Fruit fly (Drosophila melanogaster) whole organism, embryonic: ENCODE data around the gene Myo31DF.

Experiments
- Bdp1 ChIP-seq: fragments of 200-800 bp; sonication (Bioruptor generic); optimal IDR thresholded peaks from 3 replicates; lab custom pipeline; 2016; ENCODE audit warnings: missing biosample characterization, missing genetic modification characterization
- CG10267 ChIP-seq: fragments of 200-800 bp; sonication (Bioruptor generic); optimal IDR thresholded peaks from 2 replicates; lab custom pipeline; 2018; ENCODE audit warnings: missing biosample characterization, mild to moderate bottlenecking, missing genetic modification characterization, moderate library complexity
- CG10979 ChIP-seq: fragments of 200-800 bp; sonication (Bioruptor generic); optimal IDR thresholded peaks from 2 replicates; lab custom pipeline; 2018; ENCODE audit warnings: missing biosample characterization, mild to moderate bottlenecking, missing genetic modification characterization, moderate library complexity
- CG12071 ChIP-seq: fragments of 200-800 bp; sonication (Bioruptor generic); optimal IDR thresholded peaks from 3 replicates; lab custom pipeline; 2018; ENCODE audit warnings: missing biosample characterization, mild to moderate bottlenecking, missing genetic modification characterization
- CG12219 ChIP-seq: fragments of 200-800 bp; sonication (Bioruptor generic); optimal IDR thresholded peaks from 3 replicates; lab custom pipeline; 2018; ENCODE audit warnings: missing biosample characterization, mild to moderate bottlenecking, missing genetic modification characterization
- CG12299 ChIP-seq: fragments of 200-800 bp; sonication (Bioruptor generic); optimal IDR thresholded peaks from 2 replicates; lab custom pipeline; 2018; ENCODE audit warnings: missing biosample characterization, mild to moderate bottlenecking, missing genetic modification characterization
- CG13894 ChIP-seq: fragments of 200-800 bp; sonication (Bioruptor generic); optimal IDR thresholded peaks from 3 replicates; lab custom pipeline; 2018; ENCODE audit warnings: missing biosample characterization, mild to moderate bottlenecking, missing genetic modification characterization, moderate library complexity
- CG15011 ChIP-seq: fragments of 200-800 bp; sonication (Bioruptor generic); optimal IDR thresholded peaks from 3 replicates; lab custom pipeline; 2018; ENCODE audit warnings: missing biosample characterization, mild to moderate bottlenecking, missing genetic modification characterization
- CG15073 ChIP-seq: fragments of 200-800 bp; sonication (Bioruptor generic); optimal IDR thresholded peaks from 2 replicates; lab custom pipeline; 2016; ENCODE audit warnings: missing biosample characterization, missing genetic modification characterization
- CG17385 ChIP-seq: fragments of 200-800 bp; sonication (Bioruptor generic); optimal IDR thresholded peaks from 3 replicates; lab custom pipeline; 2018; ENCODE audit warnings: missing biosample characterization, mild to moderate bottlenecking, missing genetic modification characterization
- CG1792 ChIP-seq: fragments of 200-800 bp; sonication (Bioruptor generic); optimal IDR thresholded peaks from 2 replicates; lab custom pipeline; 2016; ENCODE audit warnings: missing biosample characterization, missing genetic modification characterization
- CG18476 ChIP-seq: fragments of 200-800 bp; sonication (Bioruptor generic); optimal IDR thresholded peaks from 2 replicates; lab custom pipeline; 2016; ENCODE audit warnings: missing biosample characterization, mild to moderate bottlenecking, missing genetic modification characterization
- CG18599 ChIP-seq: fragments of 200-800 bp; sonication (Bioruptor generic); optimal IDR thresholded peaks from 3 replicates; lab custom pipeline; 2017; ENCODE audit warnings: missing biosample characterization, missing genetic modification characterization, mild to moderate bottlenecking, moderate library complexity, missing genetic modification reagents
- CG2889 ChIP-seq: fragments of 200-800 bp; sonication (Bioruptor generic); IDR thresholded peaks from 3 replicates; pipeline ENCODE4 v1.3.6; 2022; ENCODE audit warnings: missing biosample characterization, missing genetic modification characterization
- CG31224 ChIP-seq: fragments of 200-800 bp; sonication (Bioruptor generic); IDR thresholded peaks from 2 replicates; pipeline ENCODE4 v1.3.6; 2022; ENCODE audit warnings: missing biosample characterization, missing genetic modification characterization
- CG31441 ChIP-seq: fragments of 200-800 bp; sonication (Bioruptor generic); IDR thresholded peaks from 2 replicates; pipeline ENCODE4 v1.3.6; 2022; ENCODE audit warnings: missing biosample characterization, missing genetic modification characterization
- CG3163 ChIP-seq: fragments of 200-800 bp; sonication (Bioruptor generic); optimal IDR thresholded peaks from 3 replicates; lab custom pipeline; 2016; ENCODE audit warnings: missing biosample characterization, missing genetic modification characterization
- CG6683 ChIP-seq: fragments of 200-800 bp; sonication (Bioruptor generic); optimal IDR thresholded peaks from 2 replicates; lab custom pipeline; 2017; ENCODE audit warnings: missing biosample characterization, mild to moderate bottlenecking, missing genetic modification characterization, missing genetic modification reagents
- CG8281 ChIP-seq: fragments of 200-800 bp; sonication (Bioruptor generic); optimal IDR thresholded peaks from 2 replicates; lab custom pipeline; 2018; ENCODE audit warnings: missing biosample characterization, mild to moderate bottlenecking, missing genetic modification characterization, moderate library complexity
- CG8359 ChIP-seq: fragments of 200-800 bp; sonication (Bioruptor generic); optimal IDR thresholded peaks from 2 replicates; lab custom pipeline; 2017; ENCODE audit warnings: missing biosample characterization, mild to moderate bottlenecking, missing genetic modification characterization, borderline replicate concordance
- CG9609 ChIP-seq: fragments of 200-800 bp; sonication (Bioruptor generic); optimal IDR thresholded peaks from 3 replicates; lab custom pipeline; 2016; ENCODE audit warnings: missing biosample characterization, missing genetic modification characterization
- CG9727 ChIP-seq: fragments of 200-800 bp; sonication (Bioruptor generic); optimal IDR thresholded peaks from 3 replicates; lab custom pipeline; 2017; ENCODE audit warnings: missing biosample characterization, mild to moderate bottlenecking, missing genetic modification characterization
- CG9797 ChIP-seq: fragments of 200-800 bp; sonication (Bioruptor generic); optimal IDR thresholded peaks from 3 replicates; lab custom pipeline; 2018; ENCODE audit warnings: missing biosample characterization, mild to moderate bottlenecking, missing genetic modification characterization
- Camta ChIP-seq: fragments of 200-800 bp; sonication (Bioruptor generic); optimal IDR thresholded peaks from 2 replicates; lab custom pipeline; 2016; ENCODE audit warnings: missing biosample characterization, missing genetic modification characterization
- D19A ChIP-seq: fragments of 200-800 bp; optimal IDR thresholded peaks from 3 replicates; lab custom pipeline; 2019; ENCODE audit warnings: missing biosample characterization, mild to moderate bottlenecking, missing genetic modification characterization, moderate library complexity
- Deaf1 ChIP-seq: fragments of 200-800 bp; optimal IDR thresholded peaks from 3 replicates; lab custom pipeline; 2019; ENCODE audit warnings: missing biosample characterization, mild to moderate bottlenecking, missing genetic modification characterization, moderate library complexity
- GATAe ChIP-seq: fragments of 200-800 bp; sonication (Bioruptor generic); conservative IDR thresholded peaks from 2 replicates; pipeline ENCODE4 v1.3.6; 2022; ENCODE audit warnings: missing biosample characterization, missing genetic modification characterization
- Hmr ChIP-seq: fragments of 200-800 bp; sonication (Bioruptor generic); optimal IDR thresholded peaks from 3 replicates; lab custom pipeline; 2017; ENCODE audit warnings: mild to moderate bottlenecking, missing biosample characterization, missing genetic modification reagents, missing genetic modification characterization
- Hr3 ChIP-seq: fragments of 200-800 bp; sonication (Bioruptor generic); optimal IDR thresholded peaks from 3 replicates; lab custom pipeline; 2016; ENCODE audit warnings: missing biosample characterization, missing genetic modification characterization
- MTF-1 ChIP-seq: fragments of 200-800 bp; sonication (Bioruptor generic); optimal IDR thresholded peaks from 2 replicates; lab custom pipeline; 2018; ENCODE audit warnings: missing biosample characterization, mild to moderate bottlenecking, missing genetic modification characterization, borderline replicate concordance
- Myb ChIP-seq: fragments of 200-800 bp; sonication (Bioruptor generic); optimal IDR thresholded peaks from 2 replicates; lab custom pipeline; 2016; ENCODE audit warnings: missing biosample characterization, missing genetic modification characterization
- Taf1 ChIP-seq: fragments of 200-800 bp; sonication (Bioruptor generic); IDR thresholded peaks from 2 replicates; pipeline ENCODE4 v1.3.6; 2022; ENCODE audit warnings: missing biosample characterization, missing genetic modification characterization
- bab2 ChIP-seq: fragments of 200-800 bp; sonication (Bioruptor generic); optimal IDR thresholded peaks from 2 replicates; lab custom pipeline; 2016; ENCODE audit warnings: missing biosample characterization, missing genetic modification characterization
- dm ChIP-seq: fragments of 200-800 bp; sonication (Bioruptor generic); optimal IDR thresholded peaks from 3 replicates; lab custom pipeline; 2016; ENCODE audit warnings: missing biosample characterization, missing genetic modification characterization
- ewg ChIP-seq: fragments of 200-800 bp; sonication (Bioruptor generic); optimal IDR thresholded peaks from 3 replicates; lab custom pipeline; 2017; ENCODE audit warnings: mild to moderate bottlenecking, missing biosample characterization, missing genetic modification reagents, missing genetic modification characterization
- fu2 ChIP-seq: fragments of 200-800 bp; sonication (Bioruptor generic); optimal IDR thresholded peaks from 2 replicates; lab custom pipeline; 2016; ENCODE audit warnings: missing biosample characterization, missing genetic modification characterization
- gcm ChIP-seq: fragments of 200-800 bp; sonication (Bioruptor generic); optimal IDR thresholded peaks from 2 replicates; lab custom pipeline; 2019; ENCODE audit warnings: missing biosample characterization, mild to moderate bottlenecking, missing genetic modification characterization, moderate library complexity
- gfzf ChIP-seq: fragments of 200-800 bp; sonication (Bioruptor generic); optimal IDR thresholded peaks from 2 replicates; lab custom pipeline; 2016; ENCODE audit warnings: missing biosample characterization, mild to moderate bottlenecking, missing genetic modification characterization, moderate library complexity
- grn ChIP-seq: fragments of 200-800 bp; sonication (Bioruptor generic); optimal IDR thresholded peaks from 3 replicates; lab custom pipeline; 2017; ENCODE audit warnings: missing biosample characterization, missing genetic modification characterization
- hkb ChIP-seq, 2 experiments: fragments of 200-800 bp in 1 of 2; fragments of >200 bp in 1 of 2; sonication (Bioruptor generic) in 1 of 2; IDR thresholded peaks in 1 of 2; optimal IDR thresholded peaks in 1 of 2; 2 replicates each; pipeline versions ENCODE4 v1.3.6 to Lab custom; 2017 to 2022; ENCODE audit warnings: missing biosample characterization in 1 of 2, missing genetic modification characterization in 1 of 2
- pan ChIP-seq, 4 experiments: fragments of >200 bp in 3 of 4; fragments of 200-800 bp in 1 of 4; sonication (Bioruptor generic) in 1 of 4; optimal IDR thresholded peaks in 3 of 4; IDR thresholded peaks in 1 of 4; 2 replicates each; pipeline versions ENCODE4 v1.3.6 to Lab custom; 2017 to 2022; ENCODE audit warnings: missing biosample characterization in 2 of 4, missing genetic modification characterization in 2 of 4, mixed read lengths in 1 of 4
- phol ChIP-seq: fragments of 200-800 bp; sonication (Bioruptor generic); optimal IDR thresholded peaks from 3 replicates; lab custom pipeline; 2018; ENCODE audit warnings: missing biosample characterization, mild to moderate bottlenecking, missing genetic modification characterization, moderate library complexity
- row ChIP-seq: fragments of 200-800 bp; sonication (Bioruptor generic); IDR thresholded peaks from 3 replicates; pipeline ENCODE4 v1.3.6; 2022; ENCODE audit warnings: missing biosample characterization, missing genetic modification characterization
- slp2 ChIP-seq: fragments of 200-800 bp; sonication (Bioruptor generic); optimal IDR thresholded peaks from 2 replicates; lab custom pipeline; 2016; ENCODE audit warnings: missing biosample characterization, missing genetic modification characterization
- so ChIP-seq: fragments of 200-800 bp; sonication (Bioruptor generic); IDR thresholded peaks from 3 replicates; pipeline ENCODE4 v1.3.6; 2022; ENCODE audit warnings: missing biosample characterization, missing genetic modification characterization
- sug ChIP-seq: fragments of 200-800 bp; optimal IDR thresholded peaks from 2 replicates; lab custom pipeline; 2019; ENCODE audit warnings: missing biosample characterization, mild to moderate bottlenecking, missing genetic modification characterization, moderate library complexity
- toy ChIP-seq: fragments of 200-800 bp; sonication (Bioruptor generic); IDR thresholded peaks from 2 replicates; pipeline ENCODE4 v1.3.6; 2022; ENCODE audit warnings: missing biosample characterization, missing genetic modification characterization
- twi ChIP-seq: fragments of 200-800 bp; optimal IDR thresholded peaks from 2 replicates; lab custom pipeline; 2019; ENCODE audit warnings: missing biosample characterization, mild to moderate bottlenecking, missing genetic modification characterization, moderate library complexity
- wek ChIP-seq: fragments of 200-800 bp; sonication (Bioruptor generic); optimal IDR thresholded peaks from 3 replicates; lab custom pipeline; 2018; ENCODE audit warnings: missing biosample characterization, mild to moderate bottlenecking, missing genetic modification characterization, moderate library complexity

Gene Myo31DF

DNA sequence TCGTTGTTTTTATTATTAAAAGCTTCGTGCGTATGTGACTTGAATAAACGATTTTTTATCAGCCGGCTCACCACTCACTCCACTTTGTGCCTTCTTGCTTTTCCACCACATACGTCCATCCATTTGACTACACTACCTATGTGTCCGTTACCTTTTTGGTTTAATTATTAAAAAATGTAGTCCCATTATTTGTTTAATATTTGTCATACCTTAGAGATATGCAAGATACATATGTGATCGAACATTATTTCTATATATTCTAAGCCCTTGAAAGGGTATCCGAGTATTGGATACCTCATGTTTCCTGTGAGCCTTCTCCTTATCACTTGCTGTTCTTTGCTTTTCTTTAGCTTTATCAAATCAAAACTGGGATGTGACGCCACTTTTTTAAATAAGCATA, 12.6 kb upstream of the Myo31DF start (continued):
- TF ChIP-seq bab2 (peak; percentile 27), CG2889 (GFP tag; lab: Robert Waterston, UW) (peak; percentile 43; the same call in 1 of the 3 replicates), CG8281 (peak; percentile 15), GATAe (GFP tag; lab: Robert Waterston, UW) (0 out of 2 replicates have a peak, but pooled peaks have one; percentile 20), sug (tag; lab: Kevin White, UChicago) (peak; percentile 30), CG31224 (GFP tag; lab: Robert Waterston, UW) (0 out of 2 replicates have a peak, but pooled peaks have one; percentile 40), grn (GFP tag; lab: Kevin White, UChicago) (peak; percentile 24), pan (optimal IDR thresholded peaks at IDR 0.05; lab: Kevin White, UChicago) (no peak), pan (GFP tag; optimal IDR thresholded peaks at IDR 0.05 in 1 of 2, IDR thresholded peaks at IDR 0.05 in 1 of 2) (peak in 1 of 2 experiments; percentile 70), CG12219 (GFP tag; lab: Kevin White, UChicago) (peak; percentile 42), gfzf (no peak), CG6683 (GFP tag; lab: Kevin White, UChicago) (peak; percentile 34), slp2 (no peak), phol (tag; lab: Kevin White, UChicago) (peak; percentile 47), CG10267 (tag; lab: Kevin White, UChicago) (peak; percentile 36), wek (GFP tag; lab: Kevin White, UChicago) (no peak), ewg (peak; percentile 16), toy (no peak), CG1792 (GFP tag; lab: Kevin White, UChicago) (peak; percentile 21), Myb (GFP tag; lab: Kevin White, UChicago) (peak; percentile 37), Deaf1 (tag; lab: Kevin White, UChicago) (peak; percentile 38), CG9727 (GFP tag; lab: Kevin White, UChicago) (peak; percentile 43), fu2 (GFP tag; lab: Kevin White, UChicago) (no peak), CG18599 (peak; percentile 85), CG8359 (GFP tag; lab: Kevin White, UChicago) (peak; percentile 14), Hr3 (GFP tag; lab: Kevin White, UChicago) (peak; percentile 36), dm (GFP tag; lab: Kevin White, UChicago) (no peak), row (peak; percentile 84), CG12299 (peak; percentile 31), gcm (GFP tag; lab: Kevin White, UChicago) (peak; percentile 8), Taf1 (GFP tag; lab: Robert Waterston, UW) (peak; percentile 26; the same call in 1 of the 2 replicates), CG13894 (peak; percentile 67), CG10979 (tag; lab: Kevin White, UChicago) (peak; percentile 43), CG31441 (GFP tag; lab: Robert Waterston, UW) (peak; percentile 48; the same call in 1 of the 2 replicates), Hmr (peak; percentile 79), CG18476 (GFP tag; lab: Kevin White, UChicago) (peak; percentile 44), hkb (optimal IDR thresholded peaks at IDR 0.05; lab: Kevin White, UChicago) (no peak), hkb (GFP tag; IDR thresholded peaks at IDR 0.05; lab: Robert Waterston, UW) (peak; percentile 73), CG15011 (GFP tag; lab: Kevin White, UChicago) (peak; percentile 44), twi (tag; lab: Kevin White, UChicago) (no peak), CG9609 (GFP tag; lab: Kevin White, UChicago) (peak; percentile 4), Camta (GFP tag; lab: Kevin White, UChicago) (peak; percentile 10), CG15073 (GFP tag; lab: Kevin White, UChicago) (no peak), CG9797 (GFP tag; lab: Kevin White, UChicago) (no peak), CG3163 (GFP tag; lab: Kevin White, UChicago) (no peak), Bdp1 (GFP tag; lab: Kevin White, UChicago) (no peak), CG12071 (peak; percentile 47), MTF-1 (GFP tag; lab: Kevin White, UChicago) (no peak), D19A (tag; lab: Kevin White, UChicago) (peak; percentile 95), CG17385 (GFP tag; lab: Kevin White, UChicago) (peak; percentile 48), so (GFP tag; lab: Robert Waterston, UW) (peak; percentile 24; the same call in 1 of the 3 replicates)
